Fruit fly (Drosophila melanogaster): ENCODE measurements around the gene hoe2.

hoe2 gene

dm6 chr2L:4936325-4936869 lies at the start of gene hoe2:
Gene hoe2 (minus strand): TSS chr2L:4936450.
- no peak for TF ChIP-seq cnc (optimal IDR thresholded peaks at IDR 0.05)
- TF ChIP-seq CG7045 (GFP tag; optimal IDR thresholded peaks at IDR 0.05) = peak; percentile 5

dm6 chr2L:4982098-4982646 lies 45.9 kb upstream of the hoe2 start:
- TF ChIP-seq CG12768 (GFP tag; optimal IDR thresholded peaks at IDR 0.05) = no peak
- TF ChIP-seq pad (GFP tag; optimal IDR thresholded peaks at IDR 0.05) = peak; percentile 9
- TF ChIP-seq ovo (GFP tag; optimal IDR thresholded peaks at IDR 0.05) = peak; percentile 86
- TF ChIP-seq Hr96 (GFP tag; optimal IDR thresholded peaks at IDR 0.05) = no peak
- TF ChIP-seq tj (GFP tag; optimal IDR thresholded peaks at IDR 0.05) = peak; percentile 41

- TF ChIP-seq CG1620 (GFP tag; optimal IDR thresholded peaks at IDR 0.05) = peak; percentile 99
- no peak for TF ChIP-seq kay (GFP tag; ENCODE audit: borderline replicate concordance)
- peak; percentile 97 for TF ChIP-seq CG7045 (GFP tag; optimal IDR thresholded peaks at IDR 0.05)
- peak; percentile 99 for TF ChIP-seq CG12768 (GFP tag; optimal IDR thresholded peaks at IDR 0.05)
- TF ChIP-seq cic (GFP tag; optimal IDR thresholded peaks at IDR 0.05) = peak; percentile 89
- TF ChIP-seq pad (GFP tag; optimal IDR thresholded peaks at IDR 0.05) = peak; percentile 96
- peak; percentile 99 for TF ChIP-seq Clk (GFP tag; optimal IDR thresholded peaks at IDR 0.05)
- peak; percentile 96 for TF ChIP-seq CG33017 (tag; optimal IDR thresholded peaks at IDR 0.05)
- TF ChIP-seq CG14711 (tag; optimal IDR thresholded peaks at IDR 0.05) = peak; percentile 95
- peak; percentile 95 for TF ChIP-seq bab1 (GFP tag; optimal IDR thresholded peaks at IDR 0.05)
- peak; percentile 99 for TF ChIP-seq CG11617 (GFP tag; optimal IDR thresholded peaks at IDR 0.05)
- peak; percentile 97 for TF ChIP-seq Mnt (GFP tag; optimal IDR thresholded peaks at IDR 0.05)
- no peak for TF ChIP-seq cnc (optimal IDR thresholded peaks at IDR 0.05)
- TF ChIP-seq ovo (GFP tag; optimal IDR thresholded peaks at IDR 0.05) = peak; percentile 99
- peak; percentile 99 for TF ChIP-seq toe (GFP tag; optimal IDR thresholded peaks at IDR 0.05)
- peak; percentile 90 for TF ChIP-seq tj (GFP tag; optimal IDR thresholded peaks at IDR 0.05)
- peak; percentile 98 for TF ChIP-seq CG7101 (tag; optimal IDR thresholded peaks at IDR 0.05)
- peak; percentile 98 for TF ChIP-seq CG5204 (GFP tag; optimal IDR thresholded peaks at IDR 0.05)
- TF ChIP-seq Crg-1 (GFP tag; optimal IDR thresholded peaks at IDR 0.05) = peak; percentile 99
- TF ChIP-seq Hr96 (GFP tag; optimal IDR thresholded peaks at IDR 0.05) = peak; percentile 96
These were observed 45.2 kb upstream of the hoe2 start, which contains the start of the genes CG8892 and CG34126 for dm6 chr2L:4981278-4981966. Gene CG8892 (minus strand): TSS chr2L:4981592. Gene CG34126 (plus strand): TSS chr2L:4981614.

dm6 chr2L:4979138-4979537 lies 42.9 kb upstream of the hoe2 start, which contains the start of gene CG8891:
Gene CG8891 (minus strand): TSS chr2L:4979379.
- TF ChIP-seq ovo (GFP tag; optimal IDR thresholded peaks at IDR 0.05) = no peak
- TF ChIP-seq Mnt (GFP tag; optimal IDR thresholded peaks at IDR 0.05) = peak; percentile 51
- peak; percentile 14 for TF ChIP-seq bab1 (GFP tag; optimal IDR thresholded peaks at IDR 0.05)
- no peak for TF ChIP-seq cic (GFP tag; optimal IDR thresholded peaks at IDR 0.05)

dm6 chr2L:4976988-4977551 lies 40.8 kb upstream of the hoe2 start, which contains the start of the genes Gmd and CG3792:
Gene Gmd (minus strand): TSS chr2L:4977023.
Gene CG3792 (plus strand): TSS chr2L:4977312.
- TF ChIP-seq Crg-1 (GFP tag; optimal IDR thresholded peaks at IDR 0.05) (peak; percentile 92), Clk (GFP tag; optimal IDR thresholded peaks at IDR 0.05) (peak; percentile 90), CG1620 (GFP tag; optimal IDR thresholded peaks at IDR 0.05) (peak; percentile 95), CG12768 (GFP tag; optimal IDR thresholded peaks at IDR 0.05) (peak; percentile 96), kay (GFP tag; ENCODE audit: borderline replicate concordance) (no peak), CG33017 (tag; optimal IDR thresholded peaks at IDR 0.05) (peak; percentile 89), pad (GFP tag; optimal IDR thresholded peaks at IDR 0.05) (peak; percentile 86), Mnt (GFP tag; optimal IDR thresholded peaks at IDR 0.05) (peak; percentile 86), cic (GFP tag; optimal IDR thresholded peaks at IDR 0.05) (peak; percentile 84), toe (GFP tag; optimal IDR thresholded peaks at IDR 0.05) (no peak), CG7045 (GFP tag; optimal IDR thresholded peaks at IDR 0.05) (peak; percentile 94), CG11617 (GFP tag; optimal IDR thresholded peaks at IDR 0.05) (peak; percentile 95), bab1 (GFP tag; optimal IDR thresholded peaks at IDR 0.05) (peak; percentile 95), ovo (GFP tag; optimal IDR thresholded peaks at IDR 0.05) (peak; percentile 83), CG5204 (GFP tag; optimal IDR thresholded peaks at IDR 0.05) (no peak), Hr96 (GFP tag; optimal IDR thresholded peaks at IDR 0.05) (no peak), CG14711 (tag; optimal IDR thresholded peaks at IDR 0.05) (peak; percentile 89), tj (GFP tag; optimal IDR thresholded peaks at IDR 0.05) (peak; percentile 95), cnc (optimal IDR thresholded peaks at IDR 0.05) (no peak), CG7101 (tag; optimal IDR thresholded peaks at IDR 0.05) (peak; percentile 93)

dm6 chr2L:4973731-4974415 lies 37.6 kb upstream of the hoe2 start, which contains the start of gene mRpL28:
Gene mRpL28 (plus strand): TSS chr2L:4973976.
- TF ChIP-seq CG11617 (GFP tag; optimal IDR thresholded peaks at IDR 0.05) (peak; percentile 11), Crg-1 (GFP tag; optimal IDR thresholded peaks at IDR 0.05) (no peak), toe (GFP tag; optimal IDR thresholded peaks at IDR 0.05) (no peak), CG7101 (tag; optimal IDR thresholded peaks at IDR 0.05) (peak; percentile 15), bab1 (GFP tag; optimal IDR thresholded peaks at IDR 0.05) (peak; percentile 65), tj (GFP tag; optimal IDR thresholded peaks at IDR 0.05) (peak; percentile 2), cnc (optimal IDR thresholded peaks at IDR 0.05) (no peak), CG1620 (GFP tag; optimal IDR thresholded peaks at IDR 0.05) (no peak), ovo (GFP tag; optimal IDR thresholded peaks at IDR 0.05) (no peak), Mnt (GFP tag; optimal IDR thresholded peaks at IDR 0.05) (peak; percentile 44), CG33017 (tag; optimal IDR thresholded peaks at IDR 0.05) (no peak), CG14711 (tag; optimal IDR thresholded peaks at IDR 0.05) (peak; percentile 94)
